ENCODE assay signal across 5 worm cellular contexts in genomic region chrX:3243614-3244013, ce11.
TF ChIP-seq lines count a peak whose summit lies in the region.

TSS of gene irg-7 (minus strand) at chrX:3243636.

TF ChIP-seq in whole organism, L1 larva, 84 proteins besides CTCF, POLR2A, EP300 and RAD21:
- TF ChIP-seq elt-2 (tag; optimal IDR thresholded peaks at IDR 0.05; lab: Kevin White, UChicago) (peak; percentile 41), unc-86 (tag; optimal IDR thresholded peaks at IDR 0.05; lab: Kevin White, UChicago) (no peak), lin-35 (GFP tag; optimal IDR thresholded peaks at IDR 0.05; lab: Kevin White, UChicago) (no peak)

TF ChIP-seq in whole organism, L2 larva, 48 proteins besides CTCF, POLR2A, EP300 and RAD21 (continues in another document):
- TF ChIP-seq sma-9 (GFP tag; optimal IDR thresholded peaks at IDR 0.05; lab: Kevin White, UChicago) (peak; percentile 14), sma-9 (tag; optimal IDR thresholded peaks at IDR 0.05; lab: Kevin White, UChicago) (no peak), elt-3 (tag; optimal IDR thresholded peaks at IDR 0.05; lab: Kevin White, UChicago) (no peak), blmp-1 (tag; optimal IDR thresholded peaks at IDR 0.05; lab: Kevin White, UChicago; ENCODE audit: insufficient read depth) (no peak), F13H6.1 (tag; optimal IDR thresholded peaks at IDR 0.05; lab: Kevin White, UChicago) (no peak), skn-1 (tag; optimal IDR thresholded peaks at IDR 0.05; lab: Kevin White, UChicago) (no peak), elt-1 (tag; optimal IDR thresholded peaks at IDR 0.05; lab: Kevin White, UChicago) (no peak), unc-55 (GFP tag; optimal IDR thresholded peaks at IDR 0.05; lab: Kevin White, UChicago) (no peak), crh-2 (tag; optimal IDR thresholded peaks at IDR 0.05; lab: Kevin White, UChicago) (peak; percentile 59), aly-2 (tag; optimal IDR thresholded peaks at IDR 0.05; lab: Kevin White, UChicago) (no peak), nhr-77 (tag; optimal IDR thresholded peaks at IDR 0.05; lab: Kevin White, UChicago) (no peak), nhr-129 (tag; optimal IDR thresholded peaks at IDR 0.05; lab: Kevin White, UChicago) (no peak), nhr-12 (tag; optimal IDR thresholded peaks at IDR 0.05; lab: Kevin White, UChicago) (no peak), C34F6.9 (tag; optimal IDR thresholded peaks at IDR 0.05; lab: Kevin White, UChicago) (no peak), mab-5 (tag; optimal IDR thresholded peaks at IDR 0.05; lab: Kevin White, UChicago) (no peak), nhr-6 (tag; optimal IDR thresholded peaks at IDR 0.05; lab: Kevin White, UChicago) (no peak), ztf-4 (tag; optimal IDR thresholded peaks at IDR 0.05; lab: Kevin White, UChicago) (no peak), ceh-82 (tag; optimal IDR thresholded peaks at IDR 0.05; lab: Kevin White, UChicago) (no peak), nhr-25 (tag; optimal IDR thresholded peaks at IDR 0.05; lab: Kevin White, UChicago) (no peak), nhr-11 (tag; optimal IDR thresholded peaks at IDR 0.05; lab: Kevin White, UChicago) (no peak), nhr-237 (tag; optimal IDR thresholded peaks at IDR 0.05; lab: Kevin White, UChicago) (no peak), fos-1 (tag; optimal IDR thresholded peaks at IDR 0.05; lab: Kevin White, UChicago) (peak; percentile 57), gmeb-1 (tag; optimal IDR thresholded peaks at IDR 0.05; lab: Kevin White, UChicago) (no peak), R02D3.7 (tag; optimal IDR thresholded peaks at IDR 0.05; lab: Kevin White, UChicago) (no peak)

TF ChIP-seq in whole organism, L3 larva, 47 proteins besides CTCF, POLR2A, EP300 and RAD21:
- TF ChIP-seq daf-12 (tag; optimal IDR thresholded peaks at IDR 0.05; lab: Kevin White, UChicago) (no peak), nhr-237 (tag; optimal IDR thresholded peaks at IDR 0.05; lab: Kevin White, UChicago) (no peak), pqm-1 (tag; optimal IDR thresholded peaks at IDR 0.05; lab: Kevin White, UChicago) (peak; percentile 74), nhr-43 (tag; optimal IDR thresholded peaks at IDR 0.05; lab: Kevin White, UChicago; ENCODE audit: poor library complexity, severe bottlenecking) (no peak), elt-2 (tag; optimal IDR thresholded peaks at IDR 0.05; lab: Kevin White, UChicago) (peak; percentile 79), eor-1 (tag; optimal IDR thresholded peaks at IDR 0.05; lab: Kevin White, UChicago) (no peak)

TF ChIP-seq in whole organism, L4 larva, 104 proteins besides CTCF, POLR2A, EP300 and RAD21:
- TF ChIP-seq nhr-28 (tag; optimal IDR thresholded peaks at IDR 0.05; lab: Kevin White, UChicago) (peak; percentile 65), egl-43 (GFP tag; IDR thresholded peaks at IDR 0.05; lab: Robert Waterston, UW) (no peak), hlh-11 (tag; optimal IDR thresholded peaks at IDR 0.05; lab: Kevin White, UChicago) (peak; percentile 11), daf-16 (GFP tag; optimal IDR thresholded peaks at IDR 0.05; lab: Kevin White, UChicago) (no peak), daf-16 (tag; optimal IDR thresholded peaks at IDR 0.05; lab: Kevin White, UChicago) (peak; percentile 67), dmd-6 (GFP tag; IDR thresholded peaks at IDR 0.05; lab: Robert Waterston, UW) (peak; percentile 33; the same call in 1 of the 2 replicates), pqm-1 (tag; optimal IDR thresholded peaks at IDR 0.05; lab: Kevin White, UChicago) (peak; percentile 38), Y75B8A.6 (GFP tag; IDR thresholded peaks at IDR 0.05; lab: Robert Waterston, UW) (no peak), nhr-10 (tag; optimal IDR thresholded peaks at IDR 0.05; lab: Kevin White, UChicago) (no peak), php-3 (GFP tag; IDR thresholded peaks at IDR 0.05; lab: Robert Waterston, UW) (peak; percentile 99), dve-1 (tag; optimal IDR thresholded peaks at IDR 0.05; lab: Kevin White, UChicago; ENCODE audit: insufficient read depth) (peak; percentile 51)

TF ChIP-seq in whole organism, young adult, 124 proteins besides CTCF, POLR2A, EP300 and RAD21:
- no peak for TF ChIP-seq F22D6.2 (tag; optimal IDR thresholded peaks at IDR 0.05; lab: Kevin White, UChicago)
- TF ChIP-seq nhr-80 (tag; optimal IDR thresholded peaks at IDR 0.05; lab: Kevin White, UChicago): peak; percentile 21
- TF ChIP-seq egl-18 (GFP tag; IDR thresholded peaks at IDR 0.05; lab: Robert Waterston, UW): no peak
- no peak for TF ChIP-seq die-1 (tag; optimal IDR thresholded peaks at IDR 0.05; lab: Kevin White, UChicago)
- no peak for TF ChIP-seq cebp-2 (GFP tag; IDR thresholded peaks at IDR 0.05; lab: Robert Waterston, UW)
- no peak for TF ChIP-seq lir-1 (GFP tag; conservative IDR thresholded peaks at IDR 0.05; lab: Robert Waterston, UW)
